Worm (Caenorhabditis elegans) whole organism, L3 larva: Measurements from ENCODE around the gene kvs-3.

Source experiments
- R02D3.7 ChIP-seq: fragments of 150-350 bp; optimal IDR thresholded peaks from 2 replicates; lab custom pipeline; 2014; ENCODE audit warnings: missing biosample characterization, missing genetic modification characterization
- ama-1 ChIP-seq: fragments of 150-350 bp; optimal IDR thresholded peaks from 2 replicates; lab custom pipeline; 2018
- egl-27 ChIP-seq: sonication (generic microtip); optimal IDR thresholded peaks from 4 replicates; lab custom pipeline; 2017; ENCODE audit warnings: missing biosample characterization, missing genetic modification reagents, missing genetic modification characterization
- elt-3 ChIP-seq, 3 experiments: fragments of 150-350 bp in 1 of 3; sonication (generic microtip) in 2 of 3; optimal IDR thresholded peaks; 2 replicates in 2 of 3; 4 replicates in 1 of 3; lab custom pipeline; 2014 to 2017; ENCODE audit warnings: missing biosample characterization in 3 of 3, missing genetic modification characterization in 3 of 3
- fos-1 ChIP-seq: fragments of 150-350 bp; optimal IDR thresholded peaks from 2 replicates; lab custom pipeline; 2014; ENCODE audit warnings: missing biosample characterization, missing genetic modification characterization
- jun-1 ChIP-seq: fragments of 150-350 bp; optimal IDR thresholded peaks from 2 replicates; lab custom pipeline; 2014; ENCODE audit warnings: missing biosample characterization, missing genetic modification reagents, missing genetic modification characterization
- mdl-1 ChIP-seq: fragments of 150-350 bp; optimal IDR thresholded peaks from 2 replicates; lab custom pipeline; 2014; ENCODE audit warnings: missing biosample characterization, missing genetic modification characterization
- nhr-23 ChIP-seq: fragments of 150-350 bp; optimal IDR thresholded peaks from 2 replicates; lab custom pipeline; 2014; ENCODE audit warnings: missing biosample characterization, missing genetic modification reagents, missing genetic modification characterization
- pha-4 ChIP-seq: fragments of 150-350 bp; optimal IDR thresholded peaks from 2 replicates; lab custom pipeline; 2014; ENCODE audit warnings: missing biosample characterization, missing genetic modification reagents, missing genetic modification characterization
- sea-2 ChIP-seq: fragments of 150-350 bp; sonication (generic microtip); optimal IDR thresholded peaks from 4 replicates; lab custom pipeline; 2014; ENCODE audit warnings: missing biosample characterization, missing genetic modification reagents, missing genetic modification characterization
- unc-62 ChIP-seq: fragments of 150-350 bp; sonication (generic microtip); optimal IDR thresholded peaks from 4 replicates; lab custom pipeline; 2014; ENCODE audit warnings: missing biosample characterization, missing genetic modification reagents, missing genetic modification characterization
- ztf-11 ChIP-seq: fragments of 150-350 bp; optimal IDR thresholded peaks from 2 replicates; lab custom pipeline; 2014; ENCODE audit warnings: missing biosample characterization, missing genetic modification characterization

ce11 chrV:9295581-9295980 lies 22.5 kb upstream of the kvs-3 start:
- no peak for TF ChIP-seq ama-1
- TF ChIP-seq mdl-1 (tag; lab: Kevin White, UChicago): no peak
- TF ChIP-seq elt-3 (tag; optimal IDR thresholded peaks at IDR 0.05; lab: Kevin White, UChicago): no peak
- TF ChIP-seq pha-4 (tag; lab: Kevin White, UChicago): peak; percentile 17
- TF ChIP-seq nhr-23 (tag; lab: Kevin White, UChicago): no peak
- no peak for TF ChIP-seq egl-27 (tag; lab: Kevin White, UChicago)
- no peak for TF ChIP-seq R02D3.7 (tag; lab: Kevin White, UChicago)
- TF ChIP-seq sea-2 (GFP tag; lab: Kevin White, UChicago): no peak
- no peak for TF ChIP-seq unc-62
- no peak for TF ChIP-seq ztf-11 (tag; lab: Kevin White, UChicago)
- TF ChIP-seq jun-1 (tag; lab: Kevin White, UChicago): no peak
- no peak for TF ChIP-seq fos-1 (tag; lab: Kevin White, UChicago)
